Worm (Caenorhabditis elegans): ENCODE data around the gene fat-2.

Gene fat-2

DNA sequence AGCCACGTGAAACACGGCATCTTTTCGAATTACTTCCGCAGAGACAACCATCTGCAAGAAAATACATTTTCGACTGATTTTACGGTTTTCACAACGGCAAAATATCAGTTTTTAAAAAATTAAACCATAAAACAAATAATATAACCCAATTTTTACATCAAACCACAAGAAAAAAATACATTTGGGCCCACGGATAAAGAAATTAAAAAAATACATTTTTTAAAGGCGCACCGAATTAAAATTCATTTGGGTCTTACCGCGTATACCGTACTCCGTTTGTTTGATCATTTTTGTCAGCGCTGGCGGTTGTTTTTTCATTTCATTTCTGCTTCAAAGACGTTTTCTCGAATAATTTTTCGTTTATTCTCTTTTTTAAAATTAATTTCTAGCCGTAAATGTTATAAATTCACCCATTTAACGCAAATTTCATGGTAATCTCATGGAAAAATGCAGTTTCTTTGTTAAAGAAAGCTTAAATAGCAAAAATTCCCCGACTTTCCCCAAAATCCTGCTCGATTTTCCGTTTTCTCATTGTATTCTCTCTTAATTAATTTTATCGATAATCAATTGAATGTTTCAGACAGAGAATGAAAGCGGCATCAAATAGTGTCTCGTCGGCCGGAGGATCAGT is 29.6 kb downstream of the fat-2 start, which contains the start of the genes rec-8 and mex-5:
TSS of gene rec-8 (minus strand) at position 51 of the 631 bp plus-strand sequence.
TSS of gene mex-5 (plus strand) at position 581 of the 631 bp plus-strand sequence.
- TF ChIP-seq rec-8 (tag; optimal IDR thresholded peaks at IDR 0.05) = no peak
- TF ChIP-seq madf-8 (GFP tag; conservative IDR thresholded peaks at IDR 0.05) = peak; percentile 94
- TF ChIP-seq him-1 (tag; optimal IDR thresholded peaks at IDR 0.05) = peak; percentile 2
- TF ChIP-seq tbp1 (GFP tag; optimal IDR thresholded peaks at IDR 0.05) = peak; percentile 53
- TF ChIP-seq dox-1 (GFP tag; IDR thresholded peaks at IDR 0.05) = peak; percentile 57; the same call in 1 of the 2 replicates
- TF ChIP-seq madf-6 (GFP tag; IDR thresholded peaks at IDR 0.05) = peak; percentile 98
- no peak for TF ChIP-seq F55B11.4 (tag; optimal IDR thresholded peaks at IDR 0.05; ENCODE audit: borderline replicate concordance, insufficient read depth)
- no peak for TF ChIP-seq ztf-26 (tag; optimal IDR thresholded peaks at IDR 0.05)
- TF ChIP-seq xnd-1 (tag; optimal IDR thresholded peaks at IDR 0.05) = peak; percentile 93
- peak; percentile 97 for TF ChIP-seq lsl-1 (GFP tag; optimal IDR thresholded peaks at IDR 0.05)
- peak; percentile 42; the same call in 1 of the 2 replicates for TF ChIP-seq B0336.3 (GFP tag; IDR thresholded peaks at IDR 0.05)
- peak; percentile 68; the same call in 1 of the 2 replicates for TF ChIP-seq Y95B8A.8 (GFP tag; IDR thresholded peaks at IDR 0.05)
- peak in 2 of 3 experiments; percentile 55 to 84 for TF ChIP-seq lin-35 (GFP tag; optimal IDR thresholded peaks at IDR 0.05)
- no peak for TF ChIP-seq hlh-26 (GFP tag; conservative IDR thresholded peaks at IDR 0.05)
- TF ChIP-seq madf-3 (GFP tag; IDR thresholded peaks at IDR 0.05) = 0 out of 2 replicates have a peak, but pooled peaks have one; percentile 29
- TF ChIP-seq tlf-1 (GFP tag; optimal IDR thresholded peaks at IDR 0.05) = peak; percentile 85
- TF ChIP-seq mcd-1 (GFP tag; IDR thresholded peaks at IDR 0.05) = peak; percentile 40; the same call in 1 of the 2 replicates
- TF ChIP-seq hmg-1.2 (GFP tag; IDR thresholded peaks at IDR 0.05) = peak; percentile 47; the same call in 1 of the 2 replicates
- peak; percentile 64; the same call in 1 of the 2 replicates for TF ChIP-seq ekl-4 (GFP tag; IDR thresholded peaks at IDR 0.05)
- peak; percentile 92 for TF ChIP-seq dpl-1 (GFP tag; optimal IDR thresholded peaks at IDR 0.05)
- TF ChIP-seq ztf-25 (GFP tag; IDR thresholded peaks at IDR 0.05) = 0 out of 2 replicates have a peak, but pooled peaks have one; percentile 52
- peak; percentile 89 for TF ChIP-seq D2030.7 (GFP tag; IDR thresholded peaks at IDR 0.05)
- TF ChIP-seq snpc-3.4 (tag; optimal IDR thresholded peaks at IDR 0.05) = peak; percentile 97
- peak; percentile 83 for TF ChIP-seq attf-6 (GFP tag; IDR thresholded peaks at IDR 0.05)
- no peak for TF ChIP-seq F52B5.7 (tag; optimal IDR thresholded peaks at IDR 0.05)
- TF ChIP-seq atf-7 (tag; optimal IDR thresholded peaks at IDR 0.05) = no peak
- TF ChIP-seq B0019.2 (GFP tag; conservative IDR thresholded peaks at IDR 0.05) = peak; percentile 84
- TF ChIP-seq zim-3 (tag; optimal IDR thresholded peaks at IDR 0.05) = no peak
- TF ChIP-seq athp-1 (tag; optimal IDR thresholded peaks at IDR 0.05) = peak; percentile 31
- TF ChIP-seq madf-10 (tag; optimal IDR thresholded peaks at IDR 0.05) = no peak
- peak; percentile 90 for TF ChIP-seq snpc-1.3 (tag; optimal IDR thresholded peaks at IDR 0.05; ENCODE audit: insufficient read depth)
- TF ChIP-seq F49E8.2 (tag; optimal IDR thresholded peaks at IDR 0.05; ENCODE audit: insufficient read depth) = peak; percentile 95
- peak; percentile 75 for TF ChIP-seq lin-54 (GFP tag; optimal IDR thresholded peaks at IDR 0.05)
- TF ChIP-seq attf-5 (GFP tag; optimal IDR thresholded peaks at IDR 0.05) = no peak
- TF ChIP-seq rcor-1 (GFP tag; IDR thresholded peaks at IDR 0.05) = peak; percentile 28; the same call in 1 of the 2 replicates
- TF ChIP-seq efl-1 (GFP tag; optimal IDR thresholded peaks at IDR 0.05) = peak; percentile 98
- peak; percentile 98 for TF ChIP-seq F33H1.4 (GFP tag; IDR thresholded peaks at IDR 0.05)
- peak; percentile 7; the same call in 1 of the 2 replicates for TF ChIP-seq lir-1 (GFP tag; conservative IDR thresholded peaks at IDR 0.05)
- TF ChIP-seq C17E4.6 (GFP tag; IDR thresholded peaks at IDR 0.05) = peak; percentile 81
- no peak for TF ChIP-seq egl-44 (GFP tag; IDR thresholded peaks at IDR 0.05)
- peak; percentile 28 for TF ChIP-seq snpc-4 (GFP tag; optimal IDR thresholded peaks at IDR 0.05)
- peak in 2 of 4 experiments; percentile 43 to 78 for TF ChIP-seq snpc-4 (tag; optimal IDR thresholded peaks at IDR 0.05)
- no peak for TF ChIP-seq rpc-1 (optimal IDR thresholded peaks at IDR 0.05)
- peak; percentile 12 for TF ChIP-seq rpc-1 (tag; optimal IDR thresholded peaks at IDR 0.05)
- TF ChIP-seq hsf-1 (GFP tag; IDR thresholded peaks at IDR 0.05) = peak; percentile 96
- TF ChIP-seq snpc-1.1 (tag; optimal IDR thresholded peaks at IDR 0.05; ENCODE audit: insufficient read depth) = peak; percentile 82

Data from whole organism, young adult.